Worm (Caenorhabditis elegans) whole organism, young adult: Measurements from ENCODE around the gene C25H3.17.

Source experiments
- bed-2 ChIP-seq: fragments of 200-800 bp; sonication (Bioruptor generic); IDR thresholded peaks from 2 replicates; pipeline ENCODE4 v1.3.6; 2022; ENCODE audit warnings: missing genetic modification reagents, missing genetic modification characterization, missing compliant biosample characterization
- unc-62 ChIP-seq: fragments of 150-350 bp; optimal IDR thresholded peaks from 2 replicates; lab custom pipeline; 2014; ENCODE audit warnings: missing biosample characterization, missing genetic modification reagents, missing genetic modification characterization

DNA sequence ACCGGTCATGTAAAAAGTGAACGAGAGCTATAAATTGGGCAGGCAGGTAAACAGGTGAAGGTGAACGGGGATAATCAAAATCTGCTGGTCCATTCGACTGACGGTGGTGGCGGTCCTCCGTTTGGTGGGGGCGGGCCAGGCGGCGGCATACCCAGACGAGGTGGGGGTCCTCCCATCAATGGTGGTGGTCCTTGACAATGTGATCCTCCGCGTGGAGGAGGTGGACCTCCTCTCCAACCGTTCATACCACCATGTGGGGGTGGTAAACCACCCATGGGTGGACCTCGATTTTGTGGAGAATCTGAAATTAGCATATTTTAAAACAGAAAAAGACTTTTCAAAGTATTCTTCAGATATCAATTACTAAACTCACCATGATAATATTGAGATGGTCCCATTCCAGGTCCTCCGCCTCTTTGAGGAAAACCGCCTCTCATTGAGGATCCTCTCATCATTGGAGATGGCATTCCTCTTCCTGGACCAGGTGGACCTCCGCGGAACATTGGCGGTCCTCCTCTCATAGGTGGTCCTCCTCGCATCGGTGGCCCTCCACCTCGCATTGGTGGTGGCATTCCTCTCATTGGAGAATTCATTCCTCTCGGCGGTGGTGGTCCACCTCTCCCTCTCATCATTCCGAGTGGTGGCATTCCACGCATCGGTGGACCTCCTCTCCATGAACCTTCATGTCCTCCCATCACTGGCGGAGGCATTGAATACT lies 29.0 kb downstream of the C25H3.17 start:
- TF ChIP-seq bed-2 (GFP tag; lab: Robert Waterston, UW) (no peak), unc-62 (GFP tag; lab: Kevin White, UChicago) (no peak)
